Worm (Caenorhabditis elegans): ENCODE measurements around the gene ZC443.2.

DNA sequence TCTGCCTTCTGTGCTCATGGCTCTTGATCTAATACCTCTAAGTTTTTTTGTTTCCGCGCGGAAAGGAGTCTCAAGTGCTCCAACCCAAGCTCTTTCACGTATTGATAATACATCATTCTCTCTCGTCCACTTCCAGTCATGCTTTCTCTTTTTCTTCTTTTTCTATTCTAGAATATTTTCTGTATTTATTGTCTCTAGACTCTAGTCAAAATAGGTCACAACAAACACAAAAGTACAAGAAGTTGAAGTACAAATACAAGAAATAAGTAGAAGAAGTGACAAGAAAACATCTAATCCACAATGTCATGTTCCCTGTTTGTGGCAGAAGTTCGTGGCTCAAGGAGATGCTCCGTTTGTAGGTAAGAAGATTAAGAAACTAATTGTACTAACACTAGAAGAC is 37.8 kb downstream of the ZC443.2 start, which contains the start of gene ZC455.1:
- no peak for TF ChIP-seq unc-62 (GFP tag; optimal IDR thresholded peaks at IDR 0.05)
- no peak for TF ChIP-seq snpc-4 (tag; optimal IDR thresholded peaks at IDR 0.05)
- TF ChIP-seq skn-1 (tag; optimal IDR thresholded peaks at IDR 0.05): no peak
- TF ChIP-seq nhr-237 (tag; optimal IDR thresholded peaks at IDR 0.05): no peak
- TF ChIP-seq ztf-11 (tag; optimal IDR thresholded peaks at IDR 0.05): no peak
- TF ChIP-seq fos-1 (tag; optimal IDR thresholded peaks at IDR 0.05): no peak
- TF ChIP-seq elt-3 (tag; optimal IDR thresholded peaks at IDR 0.05): no peak
- no peak for TF ChIP-seq ceh-8 (GFP tag; optimal IDR thresholded peaks at IDR 0.05)
- TF ChIP-seq nhr-12 (tag; optimal IDR thresholded peaks at IDR 0.05): no peak
- no peak for TF ChIP-seq ama-1 (optimal IDR thresholded peaks at IDR 0.05)
- no peak for TF ChIP-seq egl-27 (tag; optimal IDR thresholded peaks at IDR 0.05)
- no peak for TF ChIP-seq nhr-77 (tag; optimal IDR thresholded peaks at IDR 0.05)
- no peak for TF ChIP-seq ces-1 (GFP tag; optimal IDR thresholded peaks at IDR 0.05)

Data from whole organism, L1 larva.